Fruit fly (Drosophila melanogaster) whole organism, embryonic: Measurements from ENCODE around the gene kri.

ENCODE experiments used
- Antp ChIP-seq: fragments of 200-800 bp; sonication (Bioruptor generic); optimal IDR thresholded peaks from 3 replicates; lab custom pipeline; 2016; ENCODE audit warnings: missing biosample characterization, missing genetic modification characterization
- CG10543 ChIP-seq: fragments of 200-800 bp; sonication (Bioruptor generic); optimal IDR thresholded peaks from 3 replicates; lab custom pipeline; 2017; ENCODE audit warnings: missing biosample characterization, mild to moderate bottlenecking, missing genetic modification characterization, moderate library complexity
- CG11560 ChIP-seq: fragments of 200-800 bp; sonication (Bioruptor generic); IDR thresholded peaks from 3 replicates; pipeline ENCODE4 v1.3.6; 2022; ENCODE audit warnings: missing biosample characterization, missing genetic modification characterization
- CG13424 ChIP-seq: fragments of 200-800 bp; sonication (Bioruptor generic); optimal IDR thresholded peaks from 2 replicates; lab custom pipeline; 2019; ENCODE audit warnings: missing biosample characterization, mild to moderate bottlenecking, missing genetic modification characterization, moderate library complexity
- CG13894 ChIP-seq: fragments of 200-800 bp; sonication (Bioruptor generic); optimal IDR thresholded peaks from 3 replicates; lab custom pipeline; 2018; ENCODE audit warnings: missing biosample characterization, mild to moderate bottlenecking, missing genetic modification characterization, moderate library complexity
- CG14014 ChIP-seq: fragments of 200-800 bp; sonication (Bioruptor generic); IDR thresholded peaks from 2 replicates; pipeline ENCODE4 v1.3.6; 2022; ENCODE audit warnings: missing biosample characterization, missing genetic modification characterization
- CG14050 ChIP-seq: fragments of 200-800 bp; sonication (Bioruptor generic); IDR thresholded peaks from 3 replicates; pipeline ENCODE4 v1.3.6; 2022; ENCODE audit warnings: missing biosample characterization, missing genetic modification characterization
- CG16779 ChIP-seq: fragments of 200-800 bp; sonication (Bioruptor generic); IDR thresholded peaks from 2 replicates; pipeline ENCODE4 v1.3.6; 2022; ENCODE audit warnings: missing biosample characterization, missing genetic modification characterization
- CG17328 ChIP-seq: fragments of 200-800 bp; sonication (Bioruptor generic); IDR thresholded peaks from 2 replicates; pipeline ENCODE4 v1.3.6; 2022; ENCODE audit warnings: missing biosample characterization, missing genetic modification characterization
- CG17802 ChIP-seq: fragments of 200-800 bp; sonication (Bioruptor generic); optimal IDR thresholded peaks from 2 replicates; lab custom pipeline; 2018; ENCODE audit warnings: missing biosample characterization, mild to moderate bottlenecking, missing genetic modification characterization, moderate library complexity
- CG1832 ChIP-seq: fragments of 200-800 bp; sonication (Bioruptor generic); optimal IDR thresholded peaks from 2 replicates; lab custom pipeline; 2017; ENCODE audit warnings: missing biosample characterization, mild to moderate bottlenecking, missing genetic modification characterization, inconsistent platforms
- CG2199 ChIP-seq: fragments of 200-800 bp; sonication (Bioruptor generic); IDR thresholded peaks from 3 replicates; pipeline ENCODE4 v1.3.6; 2022; ENCODE audit warnings: missing biosample characterization, missing genetic modification characterization
- CG3407 ChIP-seq: fragments of 200-800 bp; sonication (Bioruptor generic); optimal IDR thresholded peaks from 2 replicates; lab custom pipeline; 2018; ENCODE audit warnings: missing biosample characterization, mild to moderate bottlenecking, missing genetic modification characterization
- CG4360 ChIP-seq: fragments of 200-800 bp; sonication (Bioruptor generic); IDR thresholded peaks from 2 replicates; pipeline ENCODE4 v1.3.6; 2022; ENCODE audit warnings: missing biosample characterization, missing genetic modification characterization
- CG4404 ChIP-seq: fragments of 200-800 bp; sonication (Bioruptor generic); IDR thresholded peaks from 2 replicates; pipeline ENCODE4 v1.3.6; 2022; ENCODE audit warnings: missing biosample characterization, missing genetic modification characterization
- CG7745 ChIP-seq: fragments of 200-800 bp; sonication (Bioruptor generic); optimal IDR thresholded peaks from 2 replicates; lab custom pipeline; 2018; ENCODE audit warnings: missing biosample characterization, mild to moderate bottlenecking, missing genetic modification characterization, moderate library complexity
- CG7786 ChIP-seq: fragments of 200-800 bp; sonication (Bioruptor generic); optimal IDR thresholded peaks from 2 replicates; lab custom pipeline; 2016; ENCODE audit warnings: missing biosample characterization, missing genetic modification characterization
- CG8478 ChIP-seq: fragments of >200 bp; optimal IDR thresholded peaks from 2 replicates; lab custom pipeline; 2018
- CG9215 ChIP-seq: fragments of 200-800 bp; sonication (Bioruptor generic); IDR thresholded peaks from 2 replicates; pipeline ENCODE4 v1.3.6; 2022; ENCODE audit warnings: missing biosample characterization, missing genetic modification characterization
- CHES-1-like ChIP-seq: fragments of 200-800 bp; sonication (Bioruptor generic); optimal IDR thresholded peaks from 2 replicates; lab custom pipeline; 2016; ENCODE audit warnings: missing biosample characterization, missing genetic modification characterization
- CkIIα-i1 ChIP-seq: fragments of 200-800 bp; sonication (Bioruptor generic); IDR thresholded peaks from 2 replicates; pipeline ENCODE4 v1.3.6; 2022; ENCODE audit warnings: missing biosample characterization, missing genetic modification characterization
- CoRest ChIP-seq: fragments of 200-800 bp; sonication (Bioruptor generic); optimal IDR thresholded peaks from 3 replicates; lab custom pipeline; 2018; ENCODE audit warnings: missing biosample characterization, mild to moderate bottlenecking, missing genetic modification characterization, moderate library complexity
- CrebB ChIP-seq: fragments of 200-800 bp; sonication (Bioruptor generic); optimal IDR thresholded peaks from 3 replicates; lab custom pipeline; 2018; ENCODE audit warnings: missing biosample characterization, mild to moderate bottlenecking, missing genetic modification characterization
- Dek ChIP-seq: fragments of 200-800 bp; sonication (Bioruptor generic); optimal IDR thresholded peaks from 3 replicates; lab custom pipeline; 2019; ENCODE audit warnings: missing biosample characterization, mild to moderate bottlenecking, missing genetic modification characterization, moderate library complexity
- Dip3 ChIP-seq: fragments of 200-800 bp; sonication (Bioruptor generic); optimal IDR thresholded peaks from 3 replicates; lab custom pipeline; 2016; ENCODE audit warnings: missing biosample characterization, missing genetic modification characterization
- Drgx ChIP-seq: fragments of 200-800 bp; sonication (Bioruptor generic); IDR thresholded peaks from 2 replicates; pipeline ENCODE4 v1.3.6; 2022; ENCODE audit warnings: missing biosample characterization, missing genetic modification characterization
- HmgD ChIP-seq: fragments of 200-800 bp; sonication (Bioruptor generic); optimal IDR thresholded peaks from 3 replicates; lab custom pipeline; 2016; ENCODE audit warnings: missing biosample characterization, missing genetic modification characterization
- Hmr ChIP-seq: fragments of 200-800 bp; sonication (Bioruptor generic); optimal IDR thresholded peaks from 3 replicates; lab custom pipeline; 2017; ENCODE audit warnings: mild to moderate bottlenecking, missing biosample characterization, missing genetic modification reagents, missing genetic modification characterization
- Jarid2 ChIP-seq: fragments of 200-800 bp; sonication (Bioruptor generic); optimal IDR thresholded peaks from 3 replicates; lab custom pipeline; 2017; ENCODE audit warnings: mild to moderate bottlenecking, missing biosample characterization, missing genetic modification reagents, missing genetic modification characterization
- MESR4 ChIP-seq: fragments of 200-800 bp; sonication (Bioruptor generic); optimal IDR thresholded peaks from 2 replicates; lab custom pipeline; 2018; ENCODE audit warnings: missing biosample characterization, mild to moderate bottlenecking, missing genetic modification characterization, moderate library complexity
- Mad ChIP-seq: fragments of 200-800 bp; sonication (Bioruptor generic); optimal IDR thresholded peaks from 2 replicates; lab custom pipeline; 2016; ENCODE audit warnings: missing biosample characterization, missing genetic modification characterization
- Spps ChIP-seq: fragments of 200-800 bp; sonication (Bioruptor generic); optimal IDR thresholded peaks from 2 replicates; lab custom pipeline; 2018; ENCODE audit warnings: missing biosample characterization, mild to moderate bottlenecking, missing genetic modification characterization
- Sry-δ ChIP-seq: fragments of 200-800 bp; sonication (Bioruptor generic); optimal IDR thresholded peaks from 2 replicates; lab custom pipeline; 2016; ENCODE audit warnings: missing biosample characterization, missing genetic modification characterization
- Stat92E ChIP-seq, 3 experiments: fragments of >200 bp in 2 of 3; fragments of 200-800 bp in 1 of 3; sonication (Bioruptor generic) in 1 of 3; optimal IDR thresholded peaks; 2 replicates each; lab custom pipeline; 2017 to 2019; ENCODE audit warnings: missing biosample characterization in 3 of 3, missing genetic modification characterization in 3 of 3, mild to moderate bottlenecking in 1 of 3, moderate library complexity in 1 of 3
- ara ChIP-seq: fragments of 200-800 bp; sonication (Bioruptor generic); IDR thresholded peaks from 2 replicates; pipeline ENCODE4 v1.3.6; 2022; ENCODE audit warnings: missing biosample characterization, missing genetic modification characterization
- bowl ChIP-seq: fragments of 200-800 bp; sonication (Bioruptor generic); IDR thresholded peaks from 2 replicates; pipeline ENCODE4 v1.3.6; 2022; ENCODE audit warnings: missing biosample characterization, missing genetic modification characterization
- chinmo ChIP-seq: fragments of 200-800 bp; sonication (Bioruptor generic); IDR thresholded peaks from 4 replicates; pipeline ENCODE4 v1.3.6; 2022; ENCODE audit warnings: missing biosample characterization, missing genetic modification characterization; ENCODE audit not compliant: partially characterized antibody
- chn ChIP-seq: fragments of 200-800 bp; sonication (Bioruptor generic); optimal IDR thresholded peaks from 2 replicates; lab custom pipeline; 2016; ENCODE audit warnings: missing biosample characterization, missing genetic modification characterization
- en ChIP-seq: fragments of 200-800 bp; sonication (Bioruptor generic); optimal IDR thresholded peaks from 2 replicates; lab custom pipeline; 2016; ENCODE audit warnings: missing biosample characterization, missing genetic modification characterization
- ftz-f1 ChIP-seq: fragments of 200-800 bp; sonication (Bioruptor generic); optimal IDR thresholded peaks from 2 replicates; lab custom pipeline; 2016; ENCODE audit warnings: missing biosample characterization, missing genetic modification characterization
- gro ChIP-seq: fragments of 200-800 bp; sonication (Bioruptor generic); optimal IDR thresholded peaks from 2 replicates; lab custom pipeline; 2016; ENCODE audit warnings: missing biosample characterization, missing genetic modification characterization
- hb ChIP-seq: fragments of 200-800 bp; sonication (Bioruptor generic); IDR thresholded peaks from 3 replicates; pipeline ENCODE4 v1.3.6; 2022; ENCODE audit warnings: missing biosample characterization, missing genetic modification characterization; ENCODE audit not compliant: partially characterized antibody
- inv ChIP-seq: fragments of 200-800 bp; sonication (Bioruptor generic); IDR thresholded peaks from 2 replicates; pipeline ENCODE4 v1.3.6; 2022; ENCODE audit warnings: missing biosample characterization, missing genetic modification characterization; ENCODE audit not compliant: partially characterized antibody
- jing ChIP-seq: fragments of 200-800 bp; sonication (Bioruptor generic); optimal IDR thresholded peaks from 2 replicates; lab custom pipeline; 2018; ENCODE audit warnings: missing biosample characterization, mild to moderate bottlenecking, missing genetic modification characterization
- oc ChIP-seq: fragments of 200-800 bp; sonication (Bioruptor generic); optimal IDR thresholded peaks from 2 replicates; lab custom pipeline; 2018; ENCODE audit warnings: missing biosample characterization, mild to moderate bottlenecking, missing genetic modification characterization, moderate library complexity
- pfk ChIP-seq: fragments of 200-800 bp; sonication (Bioruptor generic); optimal IDR thresholded peaks from 2 replicates; lab custom pipeline; 2018; ENCODE audit warnings: missing biosample characterization, mild to moderate bottlenecking, missing genetic modification characterization, moderate library complexity
- run ChIP-seq: fragments of 200-800 bp; sonication (Bioruptor generic); optimal IDR thresholded peaks from 3 replicates; lab custom pipeline; 2018; ENCODE audit warnings: missing biosample characterization, mild to moderate bottlenecking, missing genetic modification characterization
- sna ChIP-seq: fragments of 200-800 bp; sonication (Bioruptor generic); IDR thresholded peaks from 2 replicates; pipeline ENCODE4 v1.3.6; 2022; ENCODE audit warnings: missing biosample characterization, missing genetic modification characterization; ENCODE audit not compliant: partially characterized antibody
- stwl ChIP-seq: fragments of 200-800 bp; sonication (Bioruptor generic); optimal IDR thresholded peaks from 3 replicates; lab custom pipeline; 2018; ENCODE audit warnings: missing biosample characterization, mild to moderate bottlenecking, missing genetic modification characterization, moderate library complexity
- unpg ChIP-seq: fragments of 200-800 bp; sonication (Bioruptor generic); optimal IDR thresholded peaks from 3 replicates; lab custom pipeline; 2018; ENCODE audit warnings: missing biosample characterization, mild to moderate bottlenecking, missing genetic modification characterization, moderate library complexity

kri gene

dm6 chr3L:5810633-5811341, at the start of gene kri, which contains the start of gene S6k (continued):
- no peak for TF ChIP-seq CkIIα-i1 (GFP tag; lab: Robert Waterston, UW)
- TF ChIP-seq CG8478 (lab: Kevin White, UChicago), result peak; percentile 62
- TF ChIP-seq Sry-δ (GFP tag; lab: Kevin White, UChicago), result peak; percentile 36
- TF ChIP-seq Dip3 (GFP tag; lab: Kevin White, UChicago), result no peak
- TF ChIP-seq CG11560, result 0 out of 3 replicates have a peak, but pooled peaks have one; percentile 14
- no peak for TF ChIP-seq CG2199 (GFP tag; lab: Robert Waterston, UW)
- TF ChIP-seq CG13424 (tag; lab: Kevin White, UChicago), result no peak
- peak; percentile 92; the same call in 2 of the 4 replicates for TF ChIP-seq chinmo (GFP tag; lab: Robert Waterston, UW)
- TF ChIP-seq CG4404 (GFP tag; lab: Robert Waterston, UW), result no peak
- TF ChIP-seq Hmr (GFP tag; lab: Kevin White, UChicago), result peak; percentile 27
- peak; percentile 64 for TF ChIP-seq stwl
- no peak for TF ChIP-seq en
- peak; percentile 99 for TF ChIP-seq MESR4
- no peak for TF ChIP-seq CG7786 (GFP tag; lab: Kevin White, UChicago)
- TF ChIP-seq ftz-f1 (GFP tag; lab: Kevin White, UChicago), result peak; percentile 87
- peak; percentile 100 for TF ChIP-seq CG9215 (GFP tag; lab: Robert Waterston, UW)
- TF ChIP-seq CG3407 (GFP tag; lab: Kevin White, UChicago), result no peak
- TF ChIP-seq CG4360 (GFP tag; lab: Robert Waterston, UW), result no peak; the same call in 1 of the 2 replicates
- no peak for TF ChIP-seq Mad
- peak; percentile 30 for TF ChIP-seq gro
- TF ChIP-seq Jarid2, result peak; percentile 40
- no peak for TF ChIP-seq Stat92E (GFP tag; optimal IDR thresholded peaks at IDR 0.05; lab: Kevin White, UChicago)
- no peak for TF ChIP-seq CG14014 (GFP tag; lab: Robert Waterston, UW)
- no peak for TF ChIP-seq unpg (GFP tag; lab: Kevin White, UChicago)
- TF ChIP-seq ara (GFP tag; lab: Robert Waterston, UW), result no peak
- TF ChIP-seq jing (GFP tag; lab: Kevin White, UChicago), result no peak
- TF ChIP-seq hb, result no peak
- TF ChIP-seq Antp (GFP tag; lab: Kevin White, UChicago), result no peak
- TF ChIP-seq CG17328 (GFP tag; lab: Robert Waterston, UW), result no peak
- peak; percentile 18 for TF ChIP-seq Dek
- TF ChIP-seq CrebB (tag; lab: Kevin White, UChicago), result peak; percentile 62
- no peak for TF ChIP-seq oc (tag; lab: Kevin White, UChicago)
- no peak for TF ChIP-seq CG17802 (tag; lab: Kevin White, UChicago)
- no peak for TF ChIP-seq CG7745 (tag; lab: Kevin White, UChicago)
- TF ChIP-seq run, result no peak
- no peak for TF ChIP-seq sna (GFP tag; lab: Robert Waterston, UW)
- peak; percentile 80 for TF ChIP-seq CG10543 (GFP tag; lab: Kevin White, UChicago)
- peak; percentile 26 for TF ChIP-seq chn (GFP tag; lab: Kevin White, UChicago)
- TF ChIP-seq Spps (tag; lab: Kevin White, UChicago), result no peak
- no peak for TF ChIP-seq CoRest (tag; lab: Kevin White, UChicago)
- no peak for TF ChIP-seq CG1832 (GFP tag; lab: Kevin White, UChicago)
- TF ChIP-seq inv (GFP tag; lab: Robert Waterston, UW), result no peak
- TF ChIP-seq bowl (GFP tag; lab: Robert Waterston, UW), result no peak
- TF ChIP-seq CHES-1-like (GFP tag; lab: Kevin White, UChicago), result peak; percentile 1
- no peak for TF ChIP-seq HmgD (GFP tag; lab: Kevin White, UChicago)
- no peak for TF ChIP-seq CG14050 (GFP tag; lab: Robert Waterston, UW)
- no peak for TF ChIP-seq Drgx
- TF ChIP-seq CG16779 (GFP tag; lab: Robert Waterston, UW), result no peak
- TF ChIP-seq pfk (GFP tag; lab: Kevin White, UChicago), result no peak
- TF ChIP-seq CG13894 (tag; lab: Kevin White, UChicago), result peak; percentile 42
